Worm (Caenorhabditis elegans): ENCODE measurements around the gene Y57A10A.24.
A peak's percentile ranks its signal among the peaks of the same experiment; 100 is the strongest.

Y57A10A.24 gene

ce11 chrII:12242551-12242950 is at the start of gene Y57A10A.24:
Gene Y57A10A.24 (plus strand): TSS chrII:12242946.
- no peak for TF ChIP-seq ets-4 (tag; optimal IDR thresholded peaks at IDR 0.05)
- TF ChIP-seq ceh-48 (tag; optimal IDR thresholded peaks at IDR 0.05): no peak
- no peak for TF ChIP-seq C38D4.7 (GFP tag; optimal IDR thresholded peaks at IDR 0.05)
- no peak for TF ChIP-seq nhr-232 (tag; optimal IDR thresholded peaks at IDR 0.05)
- TF ChIP-seq lim-6 (tag; optimal IDR thresholded peaks at IDR 0.05): no peak
- no peak for TF ChIP-seq fax-1 (tag; optimal IDR thresholded peaks at IDR 0.05)
- TF ChIP-seq F13H6.1 (tag; optimal IDR thresholded peaks at IDR 0.05): no peak
- TF ChIP-seq sox-2 (GFP tag; IDR thresholded peaks at IDR 0.05): no peak
- no peak for TF ChIP-seq mec-3 (tag; optimal IDR thresholded peaks at IDR 0.05; ENCODE audit: borderline replicate concordance)
- TF ChIP-seq ceh-14 (tag; optimal IDR thresholded peaks at IDR 0.05): no peak
- no peak for TF ChIP-seq ceh-45 (GFP tag; IDR thresholded peaks at IDR 0.05)
- no peak for TF ChIP-seq C08G9.2 (tag; optimal IDR thresholded peaks at IDR 0.05)
- no peak for TF ChIP-seq syd-9 (tag; optimal IDR thresholded peaks at IDR 0.05)
- TF ChIP-seq pha-4 (tag; optimal IDR thresholded peaks at IDR 0.05): no peak
- no peak for TF ChIP-seq nhr-11 (tag; optimal IDR thresholded peaks at IDR 0.05)
- TF ChIP-seq ahr-1 (tag; optimal IDR thresholded peaks at IDR 0.05): no peak
- TF ChIP-seq ttx-3 (tag; optimal IDR thresholded peaks at IDR 0.05): no peak
- no peak for TF ChIP-seq ceh-30 (tag; optimal IDR thresholded peaks at IDR 0.05)
- no peak for TF ChIP-seq Y22D7AL.16 (tag; optimal IDR thresholded peaks at IDR 0.05)
- no peak for TF ChIP-seq ref-2 (tag; optimal IDR thresholded peaks at IDR 0.05)

DNA sequence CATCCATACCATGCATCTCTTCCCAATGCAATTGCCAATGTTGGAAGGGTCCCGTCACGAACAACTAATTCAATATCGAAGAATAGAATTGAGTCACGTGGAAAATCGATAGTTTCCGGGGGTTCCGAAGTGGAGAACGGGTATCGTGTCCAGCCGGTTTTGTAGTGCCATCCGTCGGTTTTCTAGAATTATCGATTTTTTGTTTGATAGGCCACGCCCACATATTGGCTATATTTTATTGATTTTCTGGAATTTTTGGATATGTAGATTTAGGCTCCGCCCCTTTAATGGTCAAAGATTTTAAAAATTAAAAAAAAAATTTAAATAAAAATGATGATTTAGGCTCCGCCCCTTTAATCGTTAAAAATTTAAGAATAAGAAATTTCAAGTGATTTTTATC is 43.5 kb upstream of the Y57A10A.24 start:
- TF ChIP-seq syd-9 (tag; optimal IDR thresholded peaks at IDR 0.05) (no peak), K09A11.1 (tag; optimal IDR thresholded peaks at IDR 0.05; ENCODE audit: insufficient read depth) (no peak), fkh-6 (tag; optimal IDR thresholded peaks at IDR 0.05) (no peak), ceh-48 (tag; optimal IDR thresholded peaks at IDR 0.05) (peak; percentile 9)

ce11 chrII:12199912-12200637 is 42.7 kb upstream of the Y57A10A.24 start, which contains the start of gene polg-1:
Gene polg-1 (minus strand): TSS chrII:12199962.
- TF ChIP-seq ceh-24 (tag; optimal IDR thresholded peaks at IDR 0.05) (no peak), ceh-48 (tag; optimal IDR thresholded peaks at IDR 0.05) (peak; percentile 4)

- TF ChIP-seq unc-42 (tag; optimal IDR thresholded peaks at IDR 0.05) (no peak), ttx-3 (tag; optimal IDR thresholded peaks at IDR 0.05) (no peak), pqm-1 (tag; optimal IDR thresholded peaks at IDR 0.05) (no peak), pha-4 (tag; optimal IDR thresholded peaks at IDR 0.05) (no peak), F13H6.1 (tag; optimal IDR thresholded peaks at IDR 0.05) (no peak), pros-1 (tag; optimal IDR thresholded peaks at IDR 0.05) (no peak), ceh-31 (tag; optimal IDR thresholded peaks at IDR 0.05) (no peak), fax-1 (tag; optimal IDR thresholded peaks at IDR 0.05) (no peak), madf-2 (tag; optimal IDR thresholded peaks at IDR 0.05) (no peak), ceh-9 (tag; optimal IDR thresholded peaks at IDR 0.05) (no peak), hlh-6 (tag; optimal IDR thresholded peaks at IDR 0.05) (no peak), pha-2 (tag; optimal IDR thresholded peaks at IDR 0.05) (no peak), ceh-22 (tag; optimal IDR thresholded peaks at IDR 0.05) (no peak), pax-1 (tag; optimal IDR thresholded peaks at IDR 0.05) (no peak), ets-4 (tag; optimal IDR thresholded peaks at IDR 0.05) (no peak), hlh-15 (tag; optimal IDR thresholded peaks at IDR 0.05) (no peak), nhr-11 (tag; optimal IDR thresholded peaks at IDR 0.05) (no peak), che-1 (tag; optimal IDR thresholded peaks at IDR 0.05) (no peak), ama-1 (optimal IDR thresholded peaks at IDR 0.05) (no peak)
These were observed 40.5 kb upstream of the Y57A10A.24 start, which contains the start of gene trpp-5 for ce11 chrII:12202281-12202680. Gene trpp-5 (minus strand): TSS chrII:12202381.

Measured in whole organism, late embryonic.